Worm (Caenorhabditis elegans): ENCODE measurements around the gene C30B5.2.

DNA sequence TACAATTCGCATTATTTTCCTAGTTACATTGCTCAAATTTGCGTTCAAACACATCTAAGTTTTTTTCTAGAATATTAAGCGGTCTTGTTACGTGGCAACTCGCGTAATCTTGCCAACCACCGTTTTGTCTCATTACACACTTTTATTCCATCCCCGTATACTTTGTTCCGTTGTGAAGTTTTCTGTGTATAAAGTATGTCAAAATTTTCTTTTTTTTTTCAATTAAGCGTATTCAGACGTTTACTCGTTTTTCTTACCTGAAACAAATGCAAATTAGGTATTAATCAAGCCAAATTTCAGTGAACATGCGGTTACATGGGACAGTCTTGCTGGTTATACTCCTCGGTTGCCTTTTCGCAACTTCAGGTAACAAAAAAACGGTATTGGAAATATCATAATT, 50.0 kb downstream of the C30B5.2 start, which contains the start of gene T24H7.2:
- no peak for TF ChIP-seq hmbx-1 (tag; optimal IDR thresholded peaks at IDR 0.05)
- no peak for TF ChIP-seq ama-1 (optimal IDR thresholded peaks at IDR 0.05)
- TF ChIP-seq scrt-1 (GFP tag; IDR thresholded peaks at IDR 0.05): no peak
- no peak for TF ChIP-seq tbx-11 (GFP tag; IDR thresholded peaks at IDR 0.05)
- no peak for TF ChIP-seq ets-7 (tag; optimal IDR thresholded peaks at IDR 0.05)
- TF ChIP-seq tra-4 (tag; optimal IDR thresholded peaks at IDR 0.05): no peak
- no peak for TF ChIP-seq B0310.2 (tag; optimal IDR thresholded peaks at IDR 0.05)
- TF ChIP-seq aly-1 (tag; optimal IDR thresholded peaks at IDR 0.05): no peak
- no peak for TF ChIP-seq ceh-36 (tag; optimal IDR thresholded peaks at IDR 0.05)
- no peak for TF ChIP-seq hmg-4 (GFP tag; optimal IDR thresholded peaks at IDR 0.05)

All from whole organism, early embryonic.